Fruit fly (Drosophila melanogaster): ENCODE data around the gene Osi13.

Gene Osi13

DNA sequence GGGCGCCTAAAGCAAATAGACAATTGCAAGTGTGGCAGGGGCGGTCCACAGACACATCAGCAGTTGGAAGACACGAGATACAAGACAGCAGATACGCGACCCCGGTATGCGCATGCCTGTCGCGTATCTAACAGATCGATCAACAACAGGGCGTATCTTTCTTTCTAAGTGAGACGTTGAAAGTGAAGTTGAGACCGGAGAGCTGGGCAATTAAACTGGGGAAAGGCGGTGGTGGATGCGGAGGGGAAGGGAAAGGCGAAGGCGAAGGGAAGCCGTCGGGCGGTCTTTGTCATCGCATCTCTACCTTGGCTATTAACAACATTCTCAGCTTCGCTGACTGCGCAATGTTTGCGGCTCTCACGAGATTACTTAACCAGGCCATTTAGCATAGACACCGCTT, 2.5 kb downstream of the Osi13 start:
- TF ChIP-seq CG15710 (tag; optimal IDR thresholded peaks at IDR 0.05) (no peak), Pif1B (GFP tag; optimal IDR thresholded peaks at IDR 0.05) (no peak), CG8159 (tag; optimal IDR thresholded peaks at IDR 0.05) (no peak), EcR (GFP tag; optimal IDR thresholded peaks at IDR 0.05) (no peak), CG10348 (GFP tag; IDR thresholded peaks at IDR 0.05) (no peak), fd96Ca (GFP tag; IDR thresholded peaks at IDR 0.05) (no peak), CG8301 (tag; optimal IDR thresholded peaks at IDR 0.05) (no peak), CG13204 (GFP tag; optimal IDR thresholded peaks at IDR 0.05) (no peak), CG4496 (GFP tag; IDR thresholded peaks at IDR 0.05) (no peak), D1 (tag; optimal IDR thresholded peaks at IDR 0.05) (no peak), Snoo (tag; optimal IDR thresholded peaks at IDR 0.05) (no peak), CG32121 (GFP tag; IDR thresholded peaks at IDR 0.05) (no peak), CG9948 (tag; optimal IDR thresholded peaks at IDR 0.05) (no peak)

DNA sequence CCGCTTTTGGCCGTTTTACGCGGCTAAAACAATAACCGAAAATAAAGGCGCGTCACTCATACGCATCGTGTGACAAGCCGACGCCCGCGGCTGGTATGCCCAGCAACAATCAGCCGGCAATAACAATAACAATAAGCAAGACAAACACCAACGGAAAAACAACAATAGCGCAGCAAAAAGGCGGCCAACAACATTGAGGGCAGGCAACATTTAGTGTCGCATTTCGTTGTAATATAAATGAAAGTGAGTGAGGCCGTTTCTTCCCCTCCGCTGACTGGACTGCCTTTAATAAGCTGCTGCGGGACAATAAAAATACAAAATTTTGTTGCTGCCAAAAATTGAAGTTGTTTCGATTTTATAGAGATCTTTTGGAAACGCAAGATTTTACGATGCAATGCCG, 5.6 kb downstream of the Osi13 start:
- TF ChIP-seq CG8159 (tag; optimal IDR thresholded peaks at IDR 0.05) (no peak), CG17806 (tag; optimal IDR thresholded peaks at IDR 0.05) (no peak), D1 (tag; optimal IDR thresholded peaks at IDR 0.05) (no peak), Pif1B (GFP tag; optimal IDR thresholded peaks at IDR 0.05) (no peak), CG14655 (GFP tag; optimal IDR thresholded peaks at IDR 0.05) (no peak), Ets98B (GFP tag; IDR thresholded peaks at IDR 0.05) (no peak), CG9948 (tag; optimal IDR thresholded peaks at IDR 0.05) (no peak), fd96Ca (GFP tag; IDR thresholded peaks at IDR 0.05) (no peak)

- TF ChIP-seq fd96Ca (GFP tag; IDR thresholded peaks at IDR 0.05) (no peak), D1 (tag; optimal IDR thresholded peaks at IDR 0.05) (no peak)
These were observed 7.3 kb downstream of the Osi13 start, which contains the start of gene Osi14 for dm6 chr3R:6298828-6299227. Gene Osi14, plus strand, starts transcription at chr3R:6299128.

DNA sequence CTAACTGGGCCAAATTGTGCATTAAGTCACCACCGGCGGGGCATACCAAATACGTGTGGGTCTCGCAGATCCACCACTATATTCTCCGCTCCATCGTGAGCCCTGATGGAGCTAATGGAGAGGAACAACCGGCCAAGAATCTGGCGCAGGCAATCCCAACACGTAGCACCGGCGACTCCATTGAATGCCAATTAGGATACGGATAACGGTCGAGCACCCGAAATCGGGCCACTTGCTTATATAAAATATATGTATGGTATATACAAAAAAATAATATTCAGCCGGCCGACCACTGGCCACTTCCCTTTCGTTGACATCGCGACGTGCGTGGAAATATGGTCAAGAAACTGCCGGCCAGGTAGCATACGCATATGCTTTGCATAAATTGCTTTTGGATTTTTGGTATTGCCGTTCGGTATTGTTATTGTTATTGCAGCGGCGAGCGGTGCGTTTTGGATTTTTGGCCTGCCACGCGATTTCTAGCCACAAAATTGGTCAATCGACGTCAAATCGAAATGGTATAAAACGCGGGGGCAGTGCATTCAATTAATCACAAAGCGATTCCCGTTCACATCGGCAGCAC, 9.8 kb downstream of the Osi13 start, which contains the start of gene Osi15:
Osi15 (plus strand) TSS at position 548 of the 583 bp plus-strand sequence.
- TF ChIP-seq EcR (GFP tag; optimal IDR thresholded peaks at IDR 0.05) (no peak), CG12605 (GFP tag; IDR thresholded peaks at IDR 0.05) (no peak), rn (GFP tag; IDR thresholded peaks at IDR 0.05) (no peak), gl (tag; optimal IDR thresholded peaks at IDR 0.05) (no peak), CG14655 (GFP tag; optimal IDR thresholded peaks at IDR 0.05) (no peak), Ets98B (GFP tag; IDR thresholded peaks at IDR 0.05) (no peak), Pif1B (GFP tag; optimal IDR thresholded peaks at IDR 0.05) (no peak), fd96Ca (GFP tag; IDR thresholded peaks at IDR 0.05) (no peak), CG34367 (tag; optimal IDR thresholded peaks at IDR 0.05) (no peak), CG15710 (tag; optimal IDR thresholded peaks at IDR 0.05) (no peak), CG9948 (tag; optimal IDR thresholded peaks at IDR 0.05) (no peak), CG17806 (tag; optimal IDR thresholded peaks at IDR 0.05) (no peak), CG4496 (GFP tag; IDR thresholded peaks at IDR 0.05) (no peak), Pif1A (GFP tag; optimal IDR thresholded peaks at IDR 0.05) (no peak), D1 (tag; optimal IDR thresholded peaks at IDR 0.05) (no peak), CG32121 (GFP tag; IDR thresholded peaks at IDR 0.05) (no peak), CG8159 (tag; optimal IDR thresholded peaks at IDR 0.05) (no peak), Snoo (tag; optimal IDR thresholded peaks at IDR 0.05) (no peak), CG10348 (GFP tag; IDR thresholded peaks at IDR 0.05) (no peak), CG13204 (GFP tag; optimal IDR thresholded peaks at IDR 0.05) (no peak)

dm6 chr3R:6303738-6304137, 12.2 kb downstream of the Osi13 start, which contains the start of gene CG46396:
Gene CG46396, plus strand, starts transcription at chr3R:6304038.
- TF ChIP-seq Pif1A (GFP tag; optimal IDR thresholded peaks at IDR 0.05) = no peak
- TF ChIP-seq Ets98B (GFP tag; IDR thresholded peaks at IDR 0.05) = no peak
- no peak for TF ChIP-seq CG8301 (tag; optimal IDR thresholded peaks at IDR 0.05)
- no peak for TF ChIP-seq D1 (tag; optimal IDR thresholded peaks at IDR 0.05)
- TF ChIP-seq fd96Ca (GFP tag; IDR thresholded peaks at IDR 0.05) = no peak
- TF ChIP-seq CG15710 (tag; optimal IDR thresholded peaks at IDR 0.05) = no peak
- TF ChIP-seq CG34367 (tag; optimal IDR thresholded peaks at IDR 0.05) = no peak
- no peak for TF ChIP-seq EcR (GFP tag; optimal IDR thresholded peaks at IDR 0.05)
- TF ChIP-seq CG4496 (GFP tag; IDR thresholded peaks at IDR 0.05) = no peak

DNA sequence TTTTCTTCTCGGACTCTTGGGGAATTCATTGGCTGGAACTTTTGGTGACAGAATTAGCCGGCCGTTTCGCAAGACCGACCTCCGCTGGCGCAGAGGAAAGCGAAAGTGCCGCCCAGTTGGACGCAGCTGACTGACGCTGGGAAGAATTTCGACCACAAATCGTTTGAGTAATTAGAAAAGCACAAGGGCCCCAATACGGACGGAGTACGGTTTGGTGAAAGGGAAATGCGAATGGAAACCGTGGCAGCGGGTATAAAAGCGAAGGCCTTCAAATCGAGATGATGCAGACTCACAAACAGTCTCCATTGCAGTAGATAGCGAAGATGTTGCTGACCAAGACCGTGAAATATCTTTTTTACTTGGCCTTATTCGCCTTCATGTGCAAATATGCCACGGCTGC, 13.4 kb downstream of the Osi13 start, which contains the start of gene Osi16:
Osi16 (plus strand) TSS at position 301 of the 400 bp plus-strand sequence.
- TF ChIP-seq CG34367 (tag; optimal IDR thresholded peaks at IDR 0.05) = no peak
- no peak for TF ChIP-seq Ets98B (GFP tag; IDR thresholded peaks at IDR 0.05)
- no peak for TF ChIP-seq EcR (GFP tag; optimal IDR thresholded peaks at IDR 0.05)
- no peak for TF ChIP-seq Pif1A (GFP tag; optimal IDR thresholded peaks at IDR 0.05)
- TF ChIP-seq CG10348 (GFP tag; IDR thresholded peaks at IDR 0.05) = no peak
- no peak for TF ChIP-seq fd96Ca (GFP tag; IDR thresholded peaks at IDR 0.05)
- TF ChIP-seq gl (tag; optimal IDR thresholded peaks at IDR 0.05) = no peak
- TF ChIP-seq CG8159 (tag; optimal IDR thresholded peaks at IDR 0.05) = no peak
- no peak for TF ChIP-seq CG4496 (GFP tag; IDR thresholded peaks at IDR 0.05)
- no peak for TF ChIP-seq CG8301 (tag; optimal IDR thresholded peaks at IDR 0.05)
- TF ChIP-seq CG14655 (GFP tag; optimal IDR thresholded peaks at IDR 0.05) = no peak
- TF ChIP-seq Snoo (tag; optimal IDR thresholded peaks at IDR 0.05) = no peak
- TF ChIP-seq CG9948 (tag; optimal IDR thresholded peaks at IDR 0.05) = no peak

- TF ChIP-seq CG13204 (GFP tag; optimal IDR thresholded peaks at IDR 0.05) (no peak), rn (GFP tag; IDR thresholded peaks at IDR 0.05) (no peak), CG12605 (GFP tag; IDR thresholded peaks at IDR 0.05) (no peak), D1 (tag; optimal IDR thresholded peaks at IDR 0.05) (no peak), CG8301 (tag; optimal IDR thresholded peaks at IDR 0.05) (no peak), fd96Ca (GFP tag; IDR thresholded peaks at IDR 0.05) (no peak), CG15710 (tag; optimal IDR thresholded peaks at IDR 0.05) (no peak), Pif1A (GFP tag; optimal IDR thresholded peaks at IDR 0.05) (no peak), Ets98B (GFP tag; IDR thresholded peaks at IDR 0.05) (no peak), CG17806 (tag; optimal IDR thresholded peaks at IDR 0.05) (no peak), CG9948 (tag; optimal IDR thresholded peaks at IDR 0.05) (no peak), gl (tag; optimal IDR thresholded peaks at IDR 0.05) (no peak), Snoo (tag; optimal IDR thresholded peaks at IDR 0.05) (no peak), CG8159 (tag; optimal IDR thresholded peaks at IDR 0.05) (no peak), EcR (GFP tag; optimal IDR thresholded peaks at IDR 0.05) (no peak), CG10348 (GFP tag; IDR thresholded peaks at IDR 0.05) (no peak)
These were observed 15.0 kb downstream of the Osi13 start, which contains the start of gene CG46026 for dm6 chr3R:6306584-6306983. Gene CG46026, plus strand, starts transcription at chr3R:6306884.
